Fruit fly (Drosophila melanogaster): ENCODE data around the gene Lim3.

- TF ChIP-seq Sox15 (GFP tag; optimal IDR thresholded peaks at IDR 0.05) (no peak), Gug (GFP tag; IDR thresholded peaks at IDR 0.05) (no peak), CG1621 (tag; optimal IDR thresholded peaks at IDR 0.05) (no peak)
Measured at dm6 chr2L:19057799-19058198, 50.4 kb downstream of the Lim3 start.

All from whole organism, prepupa.